Worm (Caenorhabditis elegans) whole organism, young adult: ENCODE measurements around the gene C25H3.11.
A peak's percentile ranks its signal among the peaks of the same experiment; 100 is the strongest.
"Not testable (repeated sequence)": the region's sequence is repeated elsewhere in the genome, so short reads cannot be mapped to it uniquely, and the experiment has no call there.

Experiments
- B0035.1 ChIP-seq: sonication (generic microtip); optimal IDR thresholded peaks from 2 replicates; lab custom pipeline; 2016; ENCODE audit warnings: missing genetic modification characterization, mild to moderate bottlenecking, missing compliant biosample characterization, missing genotype, missing genetic modification reagents
- F23B12.7 ChIP-seq: sonication (generic microtip); optimal IDR thresholded peaks from 2 replicates; lab custom pipeline; 2017; ENCODE audit warnings: missing genetic modification characterization, mild to moderate bottlenecking, missing compliant biosample characterization, antibody characterized with exemption, moderate library complexity; ENCODE audit not compliant: insufficient read depth
- attf-3 ChIP-seq: fragments of 200-800 bp; sonication (Bioruptor generic); conservative IDR thresholded peaks from 2 replicates; pipeline ENCODE4 v1.3.6; 2022; ENCODE audit warnings: missing genetic modification reagents, missing genetic modification characterization, missing compliant biosample characterization
- attf-5 ChIP-seq: fragments of 200-800 bp; sonication (Bioruptor generic); optimal IDR thresholded peaks from 2 replicates; lab custom pipeline; 2018; ENCODE audit warnings: mild to moderate bottlenecking, missing genetic modification characterization, missing compliant biosample characterization
- egrh-3 ChIP-seq: fragments of 200-800 bp; sonication (Bioruptor generic); IDR thresholded peaks from 2 replicates; pipeline ENCODE4 v1.3.6; 2022; ENCODE audit warnings: missing genetic modification reagents, missing genetic modification characterization, missing compliant biosample characterization
- ekl-4 ChIP-seq: fragments of 200-800 bp; sonication (Bioruptor generic); IDR thresholded peaks from 2 replicates; pipeline ENCODE4 v1.3.6; 2022; ENCODE audit warnings: missing genetic modification reagents, missing genetic modification characterization, missing compliant biosample characterization
- lsl-1 ChIP-seq: fragments of 200-800 bp; sonication (Bioruptor generic); optimal IDR thresholded peaks from 2 replicates; lab custom pipeline; 2018; ENCODE audit warnings: mild to moderate bottlenecking, missing genetic modification characterization, moderate library complexity, missing compliant biosample characterization
- madf-3 ChIP-seq: fragments of 200-800 bp; sonication (Bioruptor generic); IDR thresholded peaks from 2 replicates; pipeline ENCODE4 v1.3.6; 2022; ENCODE audit warnings: missing genetic modification reagents, missing genetic modification characterization, missing compliant biosample characterization
- mcd-1 ChIP-seq: fragments of 200-800 bp; sonication (Bioruptor generic); IDR thresholded peaks from 2 replicates; pipeline ENCODE4 v1.3.6; 2022; ENCODE audit warnings: missing genetic modification reagents, missing genetic modification characterization, missing compliant biosample characterization
- mel-28 ChIP-seq: sonication (generic microtip); optimal IDR thresholded peaks from 2 replicates; lab custom pipeline; 2016; ENCODE audit warnings: borderline replicate concordance, mild to moderate bottlenecking, missing genetic modification characterization, missing compliant biosample characterization
- mxl-1 ChIP-seq: sonication (generic microtip); optimal IDR thresholded peaks from 2 replicates; lab custom pipeline; 2016; ENCODE audit warnings: missing genetic modification characterization, missing compliant biosample characterization
- nhr-27 ChIP-seq: fragments of 200-800 bp; sonication (Bioruptor generic); optimal IDR thresholded peaks from 2 replicates; lab custom pipeline; 2018; ENCODE audit warnings: mild to moderate bottlenecking, missing genetic modification characterization, moderate library complexity, missing compliant biosample characterization
- zfh-2 ChIP-seq: fragments of 200-800 bp; sonication (Bioruptor generic); conservative IDR thresholded peaks from 2 replicates; pipeline ENCODE4 v1.3.6; 2022; ENCODE audit warnings: missing genetic modification reagents, missing genetic modification characterization, missing compliant biosample characterization
- ztf-3 ChIP-seq: fragments of 200-800 bp; sonication (Bioruptor generic); optimal IDR thresholded peaks from 2 replicates; lab custom pipeline; 2018; ENCODE audit warnings: mild to moderate bottlenecking, missing genetic modification characterization, missing compliant biosample characterization

Gene C25H3.11

DNA sequence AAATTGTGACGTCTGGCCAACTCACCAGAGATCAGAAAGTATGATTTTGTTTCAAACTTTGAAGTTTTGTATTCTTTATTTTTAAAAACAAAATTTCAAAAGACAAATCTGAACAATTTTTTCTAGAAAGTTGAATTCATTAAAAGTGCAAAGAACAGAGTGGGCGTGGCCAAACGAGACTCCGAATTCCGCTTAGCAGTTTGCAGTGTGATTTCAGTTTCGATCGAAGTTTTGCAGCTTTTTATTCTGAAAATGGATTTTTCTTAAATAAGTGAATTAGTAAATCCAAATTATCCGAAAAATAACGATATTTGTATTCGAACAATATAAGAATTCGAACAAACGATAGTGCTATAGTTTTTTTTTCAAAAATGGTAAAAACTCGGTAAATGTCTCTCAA lies 55.4 kb downstream of the C25H3.11 start:
- peak; percentile 87 for TF ChIP-seq attf-3 (GFP tag; lab: Robert Waterston, UW)
- no peak for TF ChIP-seq mxl-1 (tag; lab: Kevin White, UChicago)

DNA sequence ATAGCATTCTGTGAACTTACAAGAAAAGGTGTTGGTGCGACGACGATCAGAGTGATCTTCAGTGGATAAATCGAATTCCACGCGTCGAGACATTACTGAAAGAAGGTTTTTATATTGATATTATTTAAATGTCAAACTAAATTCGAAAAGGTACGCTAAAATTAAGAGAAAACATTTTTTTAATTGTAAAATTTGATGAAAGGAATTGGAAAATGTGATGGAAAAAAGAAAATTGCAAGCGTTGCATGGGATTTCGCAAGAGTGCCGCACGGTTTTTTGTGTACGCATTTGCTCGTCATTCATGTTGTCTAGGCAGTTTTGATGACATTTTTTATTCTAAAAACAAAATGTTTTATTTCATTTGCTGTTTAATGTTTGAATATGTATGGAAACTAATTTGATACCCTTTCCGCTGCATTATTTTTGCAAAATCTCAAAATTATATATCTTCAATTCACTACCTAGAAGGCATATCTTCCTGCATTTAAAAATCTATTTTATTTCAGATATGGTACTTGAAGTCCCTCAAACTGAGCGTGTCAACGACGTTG lies 57.9 kb downstream of the C25H3.11 start, which contains the start of the genes F59E12.6 and npl-4.1:
Gene F59E12.6 (minus strand): TSS at position 101 of the 551 bp plus-strand sequence.
Gene npl-4.1 (plus strand): TSS at position 501 of the 551 bp plus-strand sequence.
- not testable (repeated sequence) for TF ChIP-seq B0035.1 (tag; lab: Kevin White, UChicago); mcd-1 (GFP tag; lab: Robert Waterston, UW); attf-5 (GFP tag; lab: Kevin White, UChicago)

DNA sequence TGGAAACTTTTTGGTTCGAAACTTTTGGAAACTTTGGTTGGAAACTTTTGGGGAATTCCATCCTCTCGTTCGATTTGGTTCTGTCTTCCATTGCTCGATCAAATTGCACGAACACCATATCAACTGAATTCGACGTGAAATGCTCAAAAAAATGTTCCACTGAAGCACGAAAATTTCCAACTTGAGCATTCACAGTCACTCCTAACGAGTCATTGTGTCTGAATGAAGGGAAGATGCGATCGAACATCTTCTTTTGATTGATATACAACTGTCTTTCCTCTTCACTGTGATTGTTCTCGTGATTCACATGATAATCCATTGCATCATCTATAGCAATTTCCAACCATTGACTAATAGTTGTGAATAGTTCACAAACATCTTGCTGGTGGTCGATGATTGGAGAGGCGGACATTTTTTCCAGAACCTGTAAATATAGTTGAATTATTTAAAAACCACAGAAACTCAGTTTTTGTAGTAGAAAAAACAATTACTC lies 60.5 kb downstream of the C25H3.11 start, which contains the start of gene F59E12.15:
Gene F59E12.15 (minus strand): TSS at position 51 of the 493 bp plus-strand sequence.
- TF ChIP-seq egrh-3 (GFP tag; lab: Robert Waterston, UW) (no peak), ztf-3 (GFP tag; lab: Kevin White, UChicago) (no peak), ekl-4 (GFP tag; lab: Robert Waterston, UW) (no peak), mel-28 (tag; lab: Kevin White, UChicago) (no peak), F23B12.7 (tag; lab: Kevin White, UChicago) (no peak), nhr-27 (tag; lab: Kevin White, UChicago) (no peak)
- TF ChIP-seq, all 124 proteins: peak for 0

DNA sequence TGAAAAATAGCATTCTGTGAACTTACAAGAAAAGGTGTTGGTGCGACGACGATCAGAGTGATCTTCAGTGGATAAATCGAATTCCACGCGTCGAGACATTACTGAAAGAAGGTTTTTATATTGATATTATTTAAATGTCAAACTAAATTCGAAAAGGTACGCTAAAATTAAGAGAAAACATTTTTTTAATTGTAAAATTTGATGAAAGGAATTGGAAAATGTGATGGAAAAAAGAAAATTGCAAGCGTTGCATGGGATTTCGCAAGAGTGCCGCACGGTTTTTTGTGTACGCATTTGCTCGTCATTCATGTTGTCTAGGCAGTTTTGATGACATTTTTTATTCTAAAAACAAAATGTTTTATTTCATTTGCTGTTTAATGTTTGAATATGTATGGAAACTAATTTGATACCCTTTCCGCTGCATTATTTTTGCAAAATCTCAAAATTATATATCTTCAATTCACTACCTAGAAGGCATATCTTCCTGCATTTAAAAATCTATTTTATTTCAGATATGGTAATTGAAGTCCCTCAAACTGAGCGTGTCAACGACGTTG lies 66.4 kb downstream of the C25H3.11 start, which contains the start of the genes eif-3.L and npl-4.2:
Gene eif-3.L (minus strand): TSS at position 101 of the 557 bp plus-strand sequence.
Gene npl-4.2 (plus strand): TSS at position 507 of the 557 bp plus-strand sequence.
- not testable (repeated sequence) for TF ChIP-seq lsl-1 (GFP tag; lab: Kevin White, UChicago); madf-3 (GFP tag; lab: Robert Waterston, UW); zfh-2 (GFP tag; lab: Robert Waterston, UW)
